Worm (Caenorhabditis elegans) whole organism, young adult: Measurements from ENCODE around the gene fbxc-20.

Experiments used
- B0336.3 ChIP-seq: fragments of 200-800 bp; sonication (Bioruptor generic); IDR thresholded peaks from 2 replicates; pipeline ENCODE4 v1.3.6; 2022; ENCODE audit warnings: missing genetic modification characterization, missing compliant biosample characterization
- ceh-27 ChIP-seq: fragments of 200-800 bp; sonication (Bioruptor generic); optimal IDR thresholded peaks from 2 replicates; lab custom pipeline; 2018; ENCODE audit warnings: mild to moderate bottlenecking, missing genetic modification characterization, moderate library complexity, missing compliant biosample characterization
- die-1 ChIP-seq: sonication (generic microtip); optimal IDR thresholded peaks from 2 replicates; lab custom pipeline; 2016; ENCODE audit warnings: missing genotype, mild to moderate bottlenecking, missing genetic modification characterization, missing compliant biosample characterization
- nfya-1 ChIP-seq: sonication (generic microtip); optimal IDR thresholded peaks from 2 replicates; lab custom pipeline; 2017; ENCODE audit warnings: antibody characterized with exemption, missing compliant biosample characterization, missing genetic modification characterization, borderline replicate concordance; ENCODE audit not compliant: insufficient read depth
- unc-130 ChIP-seq: sonication (generic microtip); optimal IDR thresholded peaks from 2 replicates; lab custom pipeline; 2016; ENCODE audit warnings: missing genetic modification reagents, missing genetic modification characterization, missing compliant biosample characterization
- ztf-28 ChIP-seq: fragments of 200-800 bp; sonication (Bioruptor generic); IDR thresholded peaks from 2 replicates; pipeline ENCODE4 v1.3.6; 2022; ENCODE audit warnings: missing genetic modification reagents, missing genetic modification characterization, missing compliant biosample characterization

DNA sequence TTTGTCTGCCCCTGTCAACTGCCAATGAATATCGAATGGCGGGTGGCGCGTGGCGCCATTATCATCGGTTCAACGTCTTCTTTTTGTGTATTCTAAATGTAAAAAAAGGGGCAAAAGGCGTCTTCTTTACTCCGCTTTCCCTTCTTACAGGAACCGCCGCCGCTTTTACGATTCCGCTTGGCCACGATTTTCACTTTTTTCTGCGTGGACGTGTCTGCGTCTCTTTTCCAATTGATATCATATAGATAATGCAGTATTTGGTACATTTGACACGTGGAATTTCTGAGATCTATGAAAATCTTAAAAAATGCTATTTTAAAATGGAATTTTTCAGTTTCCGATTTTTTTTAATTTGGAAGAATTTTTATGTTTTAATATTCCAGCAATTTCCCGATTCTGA is 16.6 kb downstream of the fbxc-20 start:
- TF ChIP-seq unc-130 (GFP tag; lab: Kevin White, UChicago) (no peak), die-1 (tag; lab: Kevin White, UChicago) (no peak), nfya-1 (no peak), ztf-28 (GFP tag; lab: Robert Waterston, UW) (no peak), ceh-27 (GFP tag; lab: Kevin White, UChicago) (no peak), B0336.3 (no peak)
